Fruit fly (Drosophila melanogaster) whole organism, adult: ENCODE results near the gene Plzf.

Experiments
- CG11617 ChIP-seq: fragments of 200-800 bp; sonication (Bioruptor generic); optimal IDR thresholded peaks from 2 replicates; lab custom pipeline; 2017; ENCODE audit warnings: mild to moderate bottlenecking, missing biosample characterization, missing genetic modification reagents, missing genetic modification characterization
- CG12768 ChIP-seq: fragments of 200-800 bp; sonication (Bioruptor generic); optimal IDR thresholded peaks from 2 replicates; lab custom pipeline; 2017; ENCODE audit warnings: missing biosample characterization, missing genetic modification characterization, mild to moderate bottlenecking, moderate library complexity, missing genetic modification reagents
- CG14711 ChIP-seq: fragments of 200-800 bp; sonication (Bioruptor generic); optimal IDR thresholded peaks from 2 replicates; lab custom pipeline; 2018; ENCODE audit warnings: missing biosample characterization, mild to moderate bottlenecking, missing genetic modification characterization, moderate library complexity
- CG1620 ChIP-seq: fragments of 200-800 bp; sonication (Bioruptor generic); optimal IDR thresholded peaks from 2 replicates; lab custom pipeline; 2016; ENCODE audit warnings: missing biosample characterization, missing genetic modification characterization
- CG33017 ChIP-seq: fragments of 200-800 bp; sonication (Bioruptor generic); optimal IDR thresholded peaks from 2 replicates; lab custom pipeline; 2018; ENCODE audit warnings: missing biosample characterization, mild to moderate bottlenecking, missing genetic modification characterization, moderate library complexity
- CG5204 ChIP-seq: fragments of 200-800 bp; sonication (Bioruptor generic); optimal IDR thresholded peaks from 2 replicates; lab custom pipeline; 2016; ENCODE audit warnings: missing biosample characterization, missing genetic modification characterization
- CG7045 ChIP-seq: fragments of 200-800 bp; sonication (Bioruptor generic); optimal IDR thresholded peaks from 2 replicates; lab custom pipeline; 2017; ENCODE audit warnings: missing biosample characterization, mild to moderate bottlenecking, missing genetic modification characterization
- CG7101 ChIP-seq: fragments of 200-800 bp; sonication (Bioruptor generic); optimal IDR thresholded peaks from 2 replicates; lab custom pipeline; 2018; ENCODE audit warnings: missing biosample characterization, mild to moderate bottlenecking, missing genetic modification characterization, moderate library complexity
- Clk ChIP-seq: fragments of 200-800 bp; sonication (Bioruptor generic); optimal IDR thresholded peaks from 2 replicates; lab custom pipeline; 2017; ENCODE audit warnings: missing biosample characterization, missing genetic modification characterization
- Crg-1 ChIP-seq: fragments of 200-800 bp; sonication (Bioruptor generic); optimal IDR thresholded peaks from 2 replicates; lab custom pipeline; 2016; ENCODE audit warnings: missing biosample characterization, missing genetic modification characterization
- Hr96 ChIP-seq: fragments of 200-800 bp; sonication (Bioruptor generic); optimal IDR thresholded peaks from 2 replicates; lab custom pipeline; 2016; ENCODE audit warnings: missing biosample characterization, missing genetic modification characterization
- Mnt ChIP-seq: fragments of 200-800 bp; sonication (Bioruptor generic); optimal IDR thresholded peaks from 2 replicates; lab custom pipeline; 2016; ENCODE audit warnings: missing biosample characterization, mild to moderate bottlenecking, missing genetic modification characterization
- bab1 ChIP-seq: fragments of 200-800 bp; sonication (Bioruptor generic); optimal IDR thresholded peaks from 3 replicates; lab custom pipeline; 2019; ENCODE audit warnings: missing biosample characterization, mild to moderate bottlenecking, missing genetic modification characterization, moderate library complexity
- cic ChIP-seq: fragments of 200-800 bp; sonication (Bioruptor generic); optimal IDR thresholded peaks from 2 replicates; lab custom pipeline; 2017; ENCODE audit warnings: missing biosample characterization, mild to moderate bottlenecking, missing genetic modification characterization, moderate library complexity
- cnc ChIP-seq, 2 experiments: fragments of >200 bp; optimal IDR thresholded peaks; 2 replicates each; lab custom pipeline; 2017
- kay ChIP-seq: fragments of 200-800 bp; sonication (Bioruptor generic); peaks from one replicate; lab custom pipeline; 2016; ENCODE audit warnings: missing biosample characterization, missing genetic modification characterization, borderline replicate concordance
- ovo ChIP-seq: fragments of 200-800 bp; sonication (Bioruptor generic); optimal IDR thresholded peaks from 2 replicates; lab custom pipeline; 2016; ENCODE audit warnings: missing biosample characterization, missing genetic modification characterization
- pad ChIP-seq: fragments of 200-800 bp; sonication (Bioruptor generic); optimal IDR thresholded peaks from 3 replicates; lab custom pipeline; 2017; ENCODE audit warnings: missing biosample characterization, missing genetic modification characterization, mild to moderate bottlenecking, moderate library complexity, missing genetic modification reagents
- tj ChIP-seq: fragments of 200-800 bp; sonication (Bioruptor generic); optimal IDR thresholded peaks from 3 replicates; lab custom pipeline; 2017; ENCODE audit warnings: missing biosample characterization, mild to moderate bottlenecking, missing genetic modification characterization, moderate library complexity
- toe ChIP-seq: fragments of 200-800 bp; sonication (Bioruptor generic); optimal IDR thresholded peaks from 2 replicates; lab custom pipeline; 2016; ENCODE audit warnings: missing biosample characterization, missing genetic modification characterization

Plzf gene

dm6 chr2L:12091522-12091921 is 42.8 kb upstream of the Plzf start, which contains the start of gene Pex19:
Pex19 (plus strand) TSS chr2L:12091822.
- TF ChIP-seq CG5204 (no peak), Clk (no peak), toe (GFP tag; lab: Kevin White, UChicago) (no peak), CG11617 (GFP tag; lab: Kevin White, UChicago) (no peak), CG1620 (no peak), CG7101 (tag; lab: Kevin White, UChicago) (no peak), CG12768 (GFP tag; lab: Kevin White, UChicago) (no peak), pad (no peak), CG33017 (no peak), bab1 (no peak), cnc (optimal IDR thresholded peaks at IDR 0.05; lab: Kevin White, UChicago) (no peak), Hr96 (no peak), tj (GFP tag; lab: Kevin White, UChicago) (no peak), CG14711 (tag; lab: Kevin White, UChicago) (no peak), cic (no peak), CG7045 (GFP tag; lab: Kevin White, UChicago) (no peak), Crg-1 (GFP tag; lab: Kevin White, UChicago) (no peak), kay (GFP tag; lab: Kevin White, UChicago) (no peak)

dm6 chr2L:12089145-12089544 is 40.4 kb upstream of the Plzf start:
- no peak for TF ChIP-seq bab1

dm6 chr2L:12087442-12087841 is 38.7 kb upstream of the Plzf start:
- TF ChIP-seq CG5204 (no peak), CG12768 (GFP tag; lab: Kevin White, UChicago) (no peak), Crg-1 (GFP tag; lab: Kevin White, UChicago) (no peak), toe (GFP tag; lab: Kevin White, UChicago) (no peak), CG7101 (tag; lab: Kevin White, UChicago) (no peak), CG14711 (tag; lab: Kevin White, UChicago) (no peak), CG33017 (no peak), cic (no peak), Hr96 (no peak), Clk (no peak), tj (GFP tag; lab: Kevin White, UChicago) (no peak), cnc (optimal IDR thresholded peaks at IDR 0.05; lab: Kevin White, UChicago) (no peak), CG7045 (GFP tag; lab: Kevin White, UChicago) (no peak), CG11617 (GFP tag; lab: Kevin White, UChicago) (no peak), ovo (no peak), Mnt (GFP tag; lab: Kevin White, UChicago) (no peak)

DNA sequence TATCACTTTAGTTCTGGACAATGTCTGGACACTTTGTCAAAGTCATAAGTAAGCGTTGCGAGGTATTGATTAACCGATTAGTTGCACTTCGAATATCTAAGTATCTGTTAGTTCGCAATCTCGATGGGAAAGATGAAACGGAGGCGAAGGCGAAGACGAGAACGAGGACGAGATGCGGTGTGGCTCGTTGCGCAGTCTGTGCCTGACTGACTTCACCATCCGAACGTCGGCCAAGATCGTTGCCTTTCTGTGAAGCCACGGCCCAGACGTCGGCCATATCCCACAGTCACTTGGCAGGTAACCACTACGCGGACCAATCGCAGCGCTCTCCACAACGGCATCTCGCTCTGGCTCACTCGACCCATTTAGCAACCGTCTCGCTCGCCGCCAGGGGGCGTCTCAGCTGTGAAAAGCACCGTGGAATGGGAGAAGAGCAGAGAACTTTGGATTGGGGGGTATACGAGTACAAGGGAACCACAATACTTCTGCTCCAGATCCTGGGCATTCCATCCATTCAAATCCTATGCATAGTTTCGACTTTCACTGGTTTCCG is 37.0 kb upstream of the Plzf start, which contains the start of gene prd:
Gene prd, minus strand, starts transcription at position 209 of the 553 bp plus-strand sequence.
- no peak for TF ChIP-seq CG7045 (GFP tag; lab: Kevin White, UChicago)
- TF ChIP-seq cnc (optimal IDR thresholded peaks at IDR 0.05; lab: Kevin White, UChicago), result no peak
- no peak for TF ChIP-seq toe (GFP tag; lab: Kevin White, UChicago)
- TF ChIP-seq CG5204, result no peak
- TF ChIP-seq ovo, result no peak
- TF ChIP-seq tj (GFP tag; lab: Kevin White, UChicago), result no peak
- TF ChIP-seq CG14711 (tag; lab: Kevin White, UChicago), result no peak
- TF ChIP-seq Clk, result no peak
- no peak for TF ChIP-seq Crg-1 (GFP tag; lab: Kevin White, UChicago)
- no peak for TF ChIP-seq CG7101 (tag; lab: Kevin White, UChicago)
- no peak for TF ChIP-seq CG11617 (GFP tag; lab: Kevin White, UChicago)
- no peak for TF ChIP-seq pad
- no peak for TF ChIP-seq Mnt (GFP tag; lab: Kevin White, UChicago)
- no peak for TF ChIP-seq bab1
- TF ChIP-seq cic, result no peak
- no peak for TF ChIP-seq CG12768 (GFP tag; lab: Kevin White, UChicago)
- no peak for TF ChIP-seq CG1620
- TF ChIP-seq kay (GFP tag; lab: Kevin White, UChicago), result no peak
- TF ChIP-seq Hr96, result no peak

- TF ChIP-seq toe (GFP tag; lab: Kevin White, UChicago) (no peak), Mnt (GFP tag; lab: Kevin White, UChicago) (no peak), CG7045 (GFP tag; lab: Kevin White, UChicago) (no peak), CG14711 (tag; lab: Kevin White, UChicago) (no peak), CG33017 (no peak), kay (GFP tag; lab: Kevin White, UChicago) (no peak), CG11617 (GFP tag; lab: Kevin White, UChicago) (no peak), Clk (no peak), cic (no peak), ovo (no peak)
Measured at dm6 chr2L:12085010-12085409, 36.3 kb upstream of the Plzf start.

DNA sequence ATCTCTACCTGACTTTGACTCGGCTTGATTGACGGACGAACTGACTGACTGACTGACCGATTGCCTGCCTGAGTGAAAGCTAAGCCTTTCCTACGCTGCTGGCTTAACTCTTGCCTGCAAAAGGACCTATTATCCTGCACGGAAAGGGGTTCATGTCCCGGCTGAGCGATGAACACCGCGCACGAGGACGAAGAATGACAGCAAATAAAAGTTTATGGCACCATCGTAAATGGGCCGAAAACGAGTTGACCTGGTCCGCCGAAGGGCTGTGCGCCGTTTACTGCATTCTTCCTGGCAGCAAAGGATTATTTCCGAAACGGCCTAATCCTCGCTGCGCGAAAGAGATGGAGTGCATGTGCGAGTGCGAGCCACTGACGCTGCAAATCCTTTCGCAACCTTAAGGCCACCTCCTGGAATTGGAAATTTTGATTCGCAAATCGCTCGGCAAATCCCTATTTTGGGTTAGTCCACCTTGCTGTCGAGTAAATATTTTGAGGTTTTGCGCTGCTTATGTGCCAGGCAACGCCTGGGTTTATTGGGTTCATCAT is 32.5 kb upstream of the Plzf start:
- no peak for TF ChIP-seq cic
- no peak for TF ChIP-seq ovo
- TF ChIP-seq CG33017, result no peak
- TF ChIP-seq Mnt (GFP tag; lab: Kevin White, UChicago), result no peak
- TF ChIP-seq Crg-1 (GFP tag; lab: Kevin White, UChicago), result no peak
- TF ChIP-seq CG5204, result no peak
- no peak for TF ChIP-seq cnc (optimal IDR thresholded peaks at IDR 0.05; lab: Kevin White, UChicago)
- no peak for TF ChIP-seq Clk
- no peak for TF ChIP-seq CG14711 (tag; lab: Kevin White, UChicago)
- no peak for TF ChIP-seq CG11617 (GFP tag; lab: Kevin White, UChicago)
- no peak for TF ChIP-seq CG7101 (tag; lab: Kevin White, UChicago)
- TF ChIP-seq CG12768 (GFP tag; lab: Kevin White, UChicago), result no peak
- no peak for TF ChIP-seq bab1
